Worm (Caenorhabditis elegans) whole organism, late embryonic: ENCODE results near the gene F40F8.11.

Experiments used
- ceh-45 ChIP-seq: fragments of 200-800 bp; sonication (Bioruptor generic); IDR thresholded peaks from 2 replicates; pipeline ENCODE4 v1.3.6; 2022; ENCODE audit warnings: missing genetic modification reagents, missing genetic modification characterization, missing compliant biosample characterization
- dve-1 ChIP-seq: sonication (generic microtip); optimal IDR thresholded peaks from 2 replicates; lab custom pipeline; 2017; ENCODE audit warnings: antibody characterized with exemption, mild to moderate bottlenecking, missing genetic modification characterization, missing compliant biosample characterization
- nfya-1 ChIP-seq: sonication (generic microtip); optimal IDR thresholded peaks from 2 replicates; lab custom pipeline; 2017; ENCODE audit warnings: missing genetic modification characterization, mild to moderate bottlenecking, missing compliant biosample characterization, antibody characterized with exemption, moderate library complexity
- nhr-11 ChIP-seq: fragments of 150-350 bp; optimal IDR thresholded peaks from 2 replicates; lab custom pipeline; 2014; ENCODE audit warnings: missing biosample characterization, missing genetic modification characterization
- unc-3 ChIP-seq, 2 experiments: fragments of 200-800 bp in 1 of 2; sonication (Bioruptor generic) in 1 of 2; sonication (generic microtip) in 1 of 2; conservative IDR thresholded peaks in 1 of 2; optimal IDR thresholded peaks in 1 of 2; 2 replicates each; pipeline versions ENCODE4 v1.3.6 to Lab custom; 2016 to 2022; ENCODE audit warnings: missing compliant biosample characterization in 2 of 2, missing genetic modification characterization in 2 of 2, missing genetic modification reagents in 1 of 2

- no peak for TF ChIP-seq unc-3 (GFP tag; conservative IDR thresholded peaks at IDR 0.05; lab: Robert Waterston, UW)
- TF ChIP-seq unc-3 (tag; optimal IDR thresholded peaks at IDR 0.05; lab: Kevin White, UChicago): no peak
- no peak for TF ChIP-seq nfya-1
- no peak for TF ChIP-seq ceh-45 (GFP tag; lab: Robert Waterston, UW)
- TF ChIP-seq dve-1 (tag; lab: Kevin White, UChicago): no peak
- no peak for TF ChIP-seq nhr-11
Measured at ce11 chrII:11101171-11101570, 31.2 kb downstream of the F40F8.11 start.
